Worm (Caenorhabditis elegans) whole organism, midembryonic: ENCODE results near the gene aip-1.

Experiments used
- cog-1 ChIP-seq: sonication (generic microtip); optimal IDR thresholded peaks from 2 replicates; lab custom pipeline; 2016; ENCODE audit warnings: missing genetic modification characterization, missing compliant biosample characterization
- klf-2 ChIP-seq: fragments of 200-800 bp; sonication (Bioruptor generic); conservative IDR thresholded peaks from 2 replicates; pipeline ENCODE4 v1.3.6; 2022; ENCODE audit warnings: missing genetic modification reagents, missing genetic modification characterization, missing compliant biosample characterization
- ref-1 ChIP-seq: fragments of 200-800 bp; sonication (Bioruptor generic); conservative IDR thresholded peaks from 2 replicates; pipeline ENCODE4 v1.3.6; 2022; ENCODE audit warnings: missing genetic modification reagents, missing genetic modification characterization, missing compliant biosample characterization
- ztf-23 ChIP-seq: fragments of 200-800 bp; sonication (Bioruptor generic); IDR thresholded peaks from 2 replicates; pipeline ENCODE4 v1.3.6; 2022; ENCODE audit warnings: missing genetic modification reagents, missing genetic modification characterization, missing compliant biosample characterization
- ztf-29 ChIP-seq: fragments of 200-800 bp; sonication (Bioruptor generic); IDR thresholded peaks from 2 replicates; pipeline ENCODE4 v1.3.6; 2022; ENCODE audit warnings: missing genetic modification reagents, missing genetic modification characterization, missing compliant biosample characterization

DNA sequence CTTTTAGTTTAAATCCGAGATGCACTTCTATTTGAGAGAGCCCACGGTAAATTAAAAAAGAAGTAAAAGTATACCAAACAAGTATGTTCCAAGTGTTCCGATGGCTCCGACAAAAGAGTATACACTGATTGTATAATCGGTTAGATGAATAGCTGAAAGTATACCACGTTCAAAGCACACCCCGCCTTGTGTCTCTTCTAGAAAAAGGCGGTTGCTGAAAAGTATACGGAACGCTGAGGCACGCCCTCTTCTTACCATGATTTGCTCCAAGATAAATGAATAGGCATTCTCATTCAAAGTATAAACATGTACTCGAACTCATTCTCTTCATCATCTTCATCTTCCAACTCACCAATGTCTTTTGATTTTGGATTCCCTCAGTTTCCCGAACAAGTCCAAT is 2.3 kb downstream of the aip-1 start, which contains the start of gene end-3:
- TF ChIP-seq ref-1 (GFP tag; lab: Robert Waterston, UW) (no peak), ztf-29 (GFP tag; lab: Robert Waterston, UW) (no peak), ztf-23 (GFP tag; lab: Robert Waterston, UW) (no peak), klf-2 (GFP tag; lab: Robert Waterston, UW) (no peak), cog-1 (no peak)
